Worm (Caenorhabditis elegans): ENCODE data around the gene ubxn-5.

Gene ubxn-5

DNA sequence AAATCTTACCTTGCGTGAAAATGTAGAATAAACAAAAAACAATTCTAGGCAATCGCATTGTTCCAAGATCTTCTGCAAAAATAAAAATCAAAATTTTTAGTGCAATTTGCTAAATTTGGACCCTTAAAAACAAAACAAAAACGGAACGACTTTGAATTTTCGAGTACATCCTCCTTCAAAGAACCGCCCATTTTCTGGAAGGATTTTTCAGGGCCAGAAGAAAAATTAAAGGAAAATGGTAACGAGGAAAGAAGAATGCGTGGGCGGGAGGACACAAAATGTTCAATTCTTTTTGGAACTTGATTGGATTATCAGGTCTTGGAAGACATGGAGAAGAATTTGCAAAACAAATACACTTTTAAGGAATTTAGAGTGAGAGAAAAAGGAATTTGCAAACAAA lies 36.8 kb upstream of the ubxn-5 start, which contains the start of gene F54B3.4:
Gene F54B3.4 (minus strand): TSS at position 101 of the 400 bp plus-strand sequence.
- TF ChIP-seq ref-2 (tag; optimal IDR thresholded peaks at IDR 0.05) (no peak), hlh-30 (tag; optimal IDR thresholded peaks at IDR 0.05; ENCODE audit: insufficient read depth) (no peak), rnt-1 (tag; optimal IDR thresholded peaks at IDR 0.05) (no peak), unc-42 (tag; optimal IDR thresholded peaks at IDR 0.05) (no peak), fax-1 (tag; optimal IDR thresholded peaks at IDR 0.05) (no peak), nfya-1 (tag; optimal IDR thresholded peaks at IDR 0.05) (no peak), T23F11.4 (GFP tag; optimal IDR thresholded peaks at IDR 0.05) (no peak)

DNA sequence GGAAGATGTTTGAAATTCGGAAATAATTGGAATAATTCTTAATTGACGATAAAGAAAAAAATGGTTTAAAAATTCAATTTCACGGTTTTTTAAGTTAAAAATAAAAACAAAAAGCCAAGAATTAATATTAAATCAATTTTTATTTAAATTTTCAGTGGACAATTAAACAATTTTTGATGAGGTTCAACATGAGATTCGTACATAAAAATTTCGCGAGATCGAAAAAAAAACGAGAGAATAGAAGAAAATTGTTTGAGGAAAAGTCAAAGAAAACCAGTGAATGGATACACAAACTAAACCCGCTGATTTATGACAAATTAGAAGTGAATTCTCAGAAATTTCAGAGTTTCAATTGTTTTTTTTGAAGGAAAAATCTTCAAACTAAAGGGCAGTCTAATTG lies 35.8 kb upstream of the ubxn-5 start, which contains the start of gene F54B3.2:
Gene F54B3.2 (minus strand): TSS at position 101 of the 400 bp plus-strand sequence.
- TF ChIP-seq pros-1 (tag; optimal IDR thresholded peaks at IDR 0.05) (no peak), fkh-10 (GFP tag; optimal IDR thresholded peaks at IDR 0.05) (no peak), ttx-3 (tag; optimal IDR thresholded peaks at IDR 0.05) (no peak), syd-9 (tag; optimal IDR thresholded peaks at IDR 0.05) (no peak)

DNA sequence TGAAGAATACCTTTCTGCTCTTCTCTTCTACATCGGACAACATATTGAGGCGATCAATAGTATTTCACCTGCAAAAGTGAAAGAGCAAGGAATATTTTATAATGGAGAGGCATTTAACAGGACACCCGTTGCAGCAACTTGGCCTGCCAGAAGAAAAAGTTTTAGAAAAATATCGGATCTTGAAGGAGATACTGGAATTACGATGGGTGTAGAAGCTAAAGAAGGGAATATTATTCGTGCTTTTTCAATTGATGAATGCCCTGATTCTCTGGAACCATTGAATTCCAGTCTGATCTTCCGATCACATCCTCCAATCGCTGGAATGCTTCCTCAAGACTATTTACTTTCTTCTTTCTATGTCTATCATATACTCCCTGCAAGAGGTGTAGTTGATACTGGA lies 27.0 kb upstream of the ubxn-5 start:
- no peak for TF ChIP-seq ztf-16 (tag; optimal IDR thresholded peaks at IDR 0.05)
- no peak for TF ChIP-seq ceh-18 (tag; optimal IDR thresholded peaks at IDR 0.05)
- no peak for TF ChIP-seq sox-4 (tag; optimal IDR thresholded peaks at IDR 0.05)
- no peak for TF ChIP-seq hlh-8 (tag; optimal IDR thresholded peaks at IDR 0.05)
- TF ChIP-seq npax-4 (tag; optimal IDR thresholded peaks at IDR 0.05): no peak
- no peak for TF ChIP-seq mec-3 (tag; optimal IDR thresholded peaks at IDR 0.05; ENCODE audit: borderline replicate concordance)
- TF ChIP-seq pha-2 (tag; optimal IDR thresholded peaks at IDR 0.05): no peak
- no peak for TF ChIP-seq ref-2 (tag; optimal IDR thresholded peaks at IDR 0.05)
- TF ChIP-seq ttx-3 (tag; optimal IDR thresholded peaks at IDR 0.05): no peak
- no peak for TF ChIP-seq dve-1 (tag; optimal IDR thresholded peaks at IDR 0.05)
- TF ChIP-seq unc-86 (tag; optimal IDR thresholded peaks at IDR 0.05): no peak
- TF ChIP-seq ceh-19 (GFP tag; optimal IDR thresholded peaks at IDR 0.05): no peak
- TF ChIP-seq T23F11.4 (GFP tag; optimal IDR thresholded peaks at IDR 0.05): no peak
- no peak for TF ChIP-seq C08G9.2 (tag; optimal IDR thresholded peaks at IDR 0.05)

DNA sequence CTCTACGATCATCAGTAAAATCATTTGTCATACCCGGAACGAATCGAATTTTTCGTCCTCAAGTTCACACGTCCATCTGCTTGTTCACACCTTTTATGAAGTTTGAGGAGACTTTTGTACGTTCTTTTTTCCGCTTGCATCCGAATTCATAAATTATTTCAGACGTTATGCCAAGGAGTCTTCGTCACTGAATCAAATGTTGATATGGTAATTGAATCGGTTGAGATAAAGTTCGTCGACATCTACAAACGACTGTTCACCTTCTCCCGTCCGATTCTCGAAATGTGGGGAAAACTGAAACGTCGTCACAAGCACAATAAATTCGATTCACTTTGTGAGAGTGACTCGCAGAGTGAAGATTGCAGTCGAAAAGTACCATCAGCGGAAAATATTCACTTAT lies 17.8 kb upstream of the ubxn-5 start:
- TF ChIP-seq elt-2 (tag; optimal IDR thresholded peaks at IDR 0.05) (no peak), ceh-14 (tag; optimal IDR thresholded peaks at IDR 0.05) (no peak), nhr-232 (tag; optimal IDR thresholded peaks at IDR 0.05) (no peak), ceh-24 (tag; optimal IDR thresholded peaks at IDR 0.05) (no peak), C38D4.7 (GFP tag; optimal IDR thresholded peaks at IDR 0.05) (no peak), hlh-6 (tag; optimal IDR thresholded peaks at IDR 0.05) (no peak), ceh-22 (tag; optimal IDR thresholded peaks at IDR 0.05) (no peak), ceh-6 (GFP tag; optimal IDR thresholded peaks at IDR 0.05) (no peak), ztf-16 (tag; optimal IDR thresholded peaks at IDR 0.05) (no peak), unc-42 (tag; optimal IDR thresholded peaks at IDR 0.05) (no peak), C08G9.2 (tag; optimal IDR thresholded peaks at IDR 0.05) (no peak)

DNA sequence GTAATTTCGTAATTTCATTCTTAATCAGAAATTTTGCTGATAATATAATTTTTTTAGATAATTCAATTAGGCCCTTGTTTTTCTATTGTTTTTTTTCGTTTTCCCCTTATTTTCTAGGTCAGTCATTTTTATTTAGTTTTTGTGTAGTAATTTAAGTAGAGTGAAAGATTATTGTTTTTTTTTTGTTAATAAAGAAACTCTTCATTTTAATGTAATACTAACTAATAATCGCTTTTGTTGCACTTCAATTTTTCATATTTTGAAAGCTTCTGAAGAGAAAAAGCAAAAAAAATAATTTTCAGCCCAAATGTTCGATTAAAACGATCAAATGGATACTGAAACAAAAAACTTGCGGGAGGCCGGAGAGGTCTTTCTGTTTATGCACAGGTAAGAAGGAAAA lies 16.7 kb upstream of the ubxn-5 start, which contains the start of gene F54B3.1:
Gene F54B3.1 (plus strand): TSS at position 301 of the 400 bp plus-strand sequence.
- TF ChIP-seq ceh-48 (tag; optimal IDR thresholded peaks at IDR 0.05) (no peak), ceh-18 (tag; optimal IDR thresholded peaks at IDR 0.05) (no peak), hlh-13 (GFP tag; optimal IDR thresholded peaks at IDR 0.05) (no peak), unc-3 (GFP tag; conservative IDR thresholded peaks at IDR 0.05) (no peak), unc-3 (tag; optimal IDR thresholded peaks at IDR 0.05) (no peak), K02D7.2 (tag; optimal IDR thresholded peaks at IDR 0.05) (no peak), ets-4 (tag; optimal IDR thresholded peaks at IDR 0.05) (no peak), sox-2 (GFP tag; IDR thresholded peaks at IDR 0.05) (no peak), nhr-232 (tag; optimal IDR thresholded peaks at IDR 0.05) (no peak), C38D4.7 (GFP tag; optimal IDR thresholded peaks at IDR 0.05) (no peak), elt-2 (tag; optimal IDR thresholded peaks at IDR 0.05) (no peak), fkh-6 (tag; optimal IDR thresholded peaks at IDR 0.05) (no peak), zip-5 (tag; optimal IDR thresholded peaks at IDR 0.05) (no peak), ceh-45 (GFP tag; IDR thresholded peaks at IDR 0.05) (no peak), tbx-2 (tag; optimal IDR thresholded peaks at IDR 0.05) (no peak)
